Worm (Caenorhabditis elegans): Measurements from ENCODE around the gene zig-5.

The zig-5 gene

ce11 chrIII:10953160-10953559 lies at the start of gene zig-5:
Gene zig-5 (minus strand): TSS chrIII:10953508.
- TF ChIP-seq med-1 (GFP tag; optimal IDR thresholded peaks at IDR 0.05; ENCODE audit: insufficient read depth) (no peak), cog-1 (tag; optimal IDR thresholded peaks at IDR 0.05) (no peak), ref-1 (GFP tag; conservative IDR thresholded peaks at IDR 0.05) (no peak), klf-2 (GFP tag; conservative IDR thresholded peaks at IDR 0.05) (no peak), tab-1 (GFP tag; IDR thresholded peaks at IDR 0.05) (no peak), ztf-29 (GFP tag; IDR thresholded peaks at IDR 0.05) (no peak), T22C8.4 (GFP tag; IDR thresholded peaks at IDR 0.05) (no peak; the same call in 1 of the 2 replicates), flt-1 (GFP tag; IDR thresholded peaks at IDR 0.05) (no peak), ztf-23 (GFP tag; IDR thresholded peaks at IDR 0.05) (no peak)

ce11 chrIII:11002808-11003207 lies 49.5 kb upstream of the zig-5 start:
- TF ChIP-seq flt-1 (GFP tag; IDR thresholded peaks at IDR 0.05) (no peak), tab-1 (GFP tag; IDR thresholded peaks at IDR 0.05) (no peak), cog-1 (tag; optimal IDR thresholded peaks at IDR 0.05) (no peak), med-1 (GFP tag; optimal IDR thresholded peaks at IDR 0.05; ENCODE audit: insufficient read depth) (no peak), klf-2 (GFP tag; conservative IDR thresholded peaks at IDR 0.05) (no peak), ref-1 (GFP tag; conservative IDR thresholded peaks at IDR 0.05) (no peak), ztf-23 (GFP tag; IDR thresholded peaks at IDR 0.05) (no peak), T22C8.4 (GFP tag; IDR thresholded peaks at IDR 0.05) (no peak), ztf-29 (GFP tag; IDR thresholded peaks at IDR 0.05) (no peak)

ce11 chrIII:10995156-10995555 lies 41.8 kb upstream of the zig-5 start, which contains the start of gene dmsr-5:
Gene dmsr-5 (minus strand): TSS chrIII:10995256.
- TF ChIP-seq tab-1 (GFP tag; IDR thresholded peaks at IDR 0.05) (no peak), ztf-23 (GFP tag; IDR thresholded peaks at IDR 0.05) (no peak), klf-2 (GFP tag; conservative IDR thresholded peaks at IDR 0.05) (no peak), T22C8.4 (GFP tag; IDR thresholded peaks at IDR 0.05) (no peak), ref-1 (GFP tag; conservative IDR thresholded peaks at IDR 0.05) (no peak), flt-1 (GFP tag; IDR thresholded peaks at IDR 0.05) (no peak), ztf-29 (GFP tag; IDR thresholded peaks at IDR 0.05) (no peak), med-1 (GFP tag; optimal IDR thresholded peaks at IDR 0.05; ENCODE audit: insufficient read depth) (no peak), cog-1 (tag; optimal IDR thresholded peaks at IDR 0.05) (no peak)

- no peak for TF ChIP-seq tab-1 (GFP tag; IDR thresholded peaks at IDR 0.05)
- no peak for TF ChIP-seq med-1 (GFP tag; optimal IDR thresholded peaks at IDR 0.05; ENCODE audit: insufficient read depth)
- no peak for TF ChIP-seq ztf-23 (GFP tag; IDR thresholded peaks at IDR 0.05)
- TF ChIP-seq ref-1 (GFP tag; conservative IDR thresholded peaks at IDR 0.05), result no peak
- TF ChIP-seq T22C8.4 (GFP tag; IDR thresholded peaks at IDR 0.05), result no peak
- TF ChIP-seq klf-2 (GFP tag; conservative IDR thresholded peaks at IDR 0.05), result no peak
- no peak for TF ChIP-seq ztf-29 (GFP tag; IDR thresholded peaks at IDR 0.05)
- TF ChIP-seq cog-1 (tag; optimal IDR thresholded peaks at IDR 0.05), result no peak
- TF ChIP-seq flt-1 (GFP tag; IDR thresholded peaks at IDR 0.05), result no peak
Measured at ce11 chrIII:10994085-10994484, 40.8 kb upstream of the zig-5 start.

- TF ChIP-seq klf-2 (GFP tag; conservative IDR thresholded peaks at IDR 0.05), result peak; percentile 96
- TF ChIP-seq ztf-23 (GFP tag; IDR thresholded peaks at IDR 0.05), result peak; percentile 97
- TF ChIP-seq flt-1 (GFP tag; IDR thresholded peaks at IDR 0.05), result peak; percentile 96
- TF ChIP-seq med-1 (GFP tag; optimal IDR thresholded peaks at IDR 0.05; ENCODE audit: insufficient read depth), result peak; percentile 66
- TF ChIP-seq tab-1 (GFP tag; IDR thresholded peaks at IDR 0.05), result peak; percentile 94
- peak; percentile 93 for TF ChIP-seq ztf-29 (GFP tag; IDR thresholded peaks at IDR 0.05)
- TF ChIP-seq cog-1 (tag; optimal IDR thresholded peaks at IDR 0.05), result peak; percentile 96
- TF ChIP-seq T22C8.4 (GFP tag; IDR thresholded peaks at IDR 0.05), result peak; percentile 92
- TF ChIP-seq ref-1 (GFP tag; conservative IDR thresholded peaks at IDR 0.05), result peak; percentile 91
Measured at ce11 chrIII:10989491-10990032, 36.3 kb upstream of the zig-5 start.

ce11 chrIII:10987561-10988184 lies 34.4 kb upstream of the zig-5 start, which contains the start of gene col-94:
Gene col-94 (minus strand): TSS chrIII:10987873.
- no peak for TF ChIP-seq tab-1 (GFP tag; IDR thresholded peaks at IDR 0.05)

- TF ChIP-seq ref-1 (GFP tag; conservative IDR thresholded peaks at IDR 0.05) (no peak), med-1 (GFP tag; optimal IDR thresholded peaks at IDR 0.05; ENCODE audit: insufficient read depth) (no peak), klf-2 (GFP tag; conservative IDR thresholded peaks at IDR 0.05) (no peak), ztf-23 (GFP tag; IDR thresholded peaks at IDR 0.05) (no peak), tab-1 (GFP tag; IDR thresholded peaks at IDR 0.05) (no peak), flt-1 (GFP tag; IDR thresholded peaks at IDR 0.05) (no peak), T22C8.4 (GFP tag; IDR thresholded peaks at IDR 0.05) (no peak), cog-1 (tag; optimal IDR thresholded peaks at IDR 0.05) (no peak), ztf-29 (GFP tag; IDR thresholded peaks at IDR 0.05) (no peak)
Measured at ce11 chrIII:10985559-10986036, 32.3 kb upstream of the zig-5 start, which contains the start of gene col-93. Gene col-93 (minus strand): TSS chrIII:10985609.

- no peak for TF ChIP-seq klf-2 (GFP tag; conservative IDR thresholded peaks at IDR 0.05)
- TF ChIP-seq ref-1 (GFP tag; conservative IDR thresholded peaks at IDR 0.05), result no peak
- TF ChIP-seq ztf-23 (GFP tag; IDR thresholded peaks at IDR 0.05), result no peak
- no peak for TF ChIP-seq med-1 (GFP tag; optimal IDR thresholded peaks at IDR 0.05; ENCODE audit: insufficient read depth)
- no peak for TF ChIP-seq ztf-29 (GFP tag; IDR thresholded peaks at IDR 0.05)
- TF ChIP-seq flt-1 (GFP tag; IDR thresholded peaks at IDR 0.05), result no peak
- TF ChIP-seq T22C8.4 (GFP tag; IDR thresholded peaks at IDR 0.05), result no peak
- no peak for TF ChIP-seq tab-1 (GFP tag; IDR thresholded peaks at IDR 0.05)
- TF ChIP-seq cog-1 (tag; optimal IDR thresholded peaks at IDR 0.05), result no peak
Measured at ce11 chrIII:10983153-10983552, 29.8 kb upstream of the zig-5 start, which contains the start of gene col-92. Gene col-92 (minus strand): TSS chrIII:10983253.

ce11 chrIII:10981555-10981954 lies 28.2 kb upstream of the zig-5 start:
- no peak for TF ChIP-seq med-1 (GFP tag; optimal IDR thresholded peaks at IDR 0.05; ENCODE audit: insufficient read depth)
- TF ChIP-seq tab-1 (GFP tag; IDR thresholded peaks at IDR 0.05), result no peak
- no peak for TF ChIP-seq ztf-23 (GFP tag; IDR thresholded peaks at IDR 0.05)
- no peak for TF ChIP-seq flt-1 (GFP tag; IDR thresholded peaks at IDR 0.05)
- TF ChIP-seq ztf-29 (GFP tag; IDR thresholded peaks at IDR 0.05), result no peak
- no peak for TF ChIP-seq T22C8.4 (GFP tag; IDR thresholded peaks at IDR 0.05)
- TF ChIP-seq cog-1 (tag; optimal IDR thresholded peaks at IDR 0.05), result no peak
